Fruit fly (Drosophila melanogaster) whole organism, embryonic: ENCODE measurements around the gene CG8507.

Experiments
- Aef1 ChIP-seq: fragments of 200-800 bp; sonication (Bioruptor generic); IDR thresholded peaks from 3 replicates; pipeline ENCODE4 v1.3.6; 2022; ENCODE audit warnings: missing biosample characterization, missing genetic modification characterization
- CG10321 ChIP-seq: fragments of 200-800 bp; sonication (Bioruptor generic); IDR thresholded peaks from 2 replicates; pipeline ENCODE4 v1.3.6; 2022; ENCODE audit warnings: missing biosample characterization, missing genetic modification characterization
- CG10462 ChIP-seq: fragments of 200-800 bp; sonication (Bioruptor generic); optimal IDR thresholded peaks from 2 replicates; lab custom pipeline; 2016; ENCODE audit warnings: missing biosample characterization, missing genetic modification characterization
- CG6854 ChIP-seq: fragments of 200-800 bp; sonication (Bioruptor generic); optimal IDR thresholded peaks from 3 replicates; lab custom pipeline; 2017; ENCODE audit warnings: missing biosample characterization, mild to moderate bottlenecking, missing genetic modification characterization
- Eip74EF ChIP-seq, 2 experiments: fragments of 200-800 bp in 1 of 2; fragments of >200 bp in 1 of 2; sonication (Bioruptor generic) in 1 of 2; optimal IDR thresholded peaks; 2 replicates each; lab custom pipeline; 2017 to 2019; ENCODE audit warnings: missing biosample characterization in 2 of 2, missing genetic modification characterization in 2 of 2, mild to moderate bottlenecking in 1 of 2, moderate library complexity in 1 of 2
- Oaz ChIP-seq: fragments of 200-800 bp; sonication (Bioruptor generic); IDR thresholded peaks from 2 replicates; pipeline ENCODE4 v1.3.6; 2022; ENCODE audit warnings: missing biosample characterization, missing genetic modification characterization
- ci ChIP-seq: fragments of 200-800 bp; sonication (Bioruptor generic); IDR thresholded peaks from 3 replicates; pipeline ENCODE4 v1.3.6; 2022; ENCODE audit warnings: missing biosample characterization, missing genetic modification characterization
- org-1 ChIP-seq: fragments of 200-800 bp; sonication (Bioruptor generic); optimal IDR thresholded peaks from 2 replicates; lab custom pipeline; 2017; ENCODE audit warnings: missing biosample characterization, missing genetic modification characterization
- ro ChIP-seq: fragments of 200-800 bp; sonication (Bioruptor generic); IDR thresholded peaks from 2 replicates; pipeline ENCODE4 v1.3.6; 2022; ENCODE audit warnings: missing biosample characterization, missing genetic modification characterization
- sens-2 ChIP-seq: fragments of 200-800 bp; sonication (Bioruptor generic); IDR thresholded peaks from 2 replicates; pipeline ENCODE4 v1.3.6; 2022; ENCODE audit warnings: missing biosample characterization, missing genetic modification characterization
- sug ChIP-seq: fragments of 200-800 bp; optimal IDR thresholded peaks from 2 replicates; lab custom pipeline; 2019; ENCODE audit warnings: missing biosample characterization, mild to moderate bottlenecking, missing genetic modification characterization, moderate library complexity
- vvl ChIP-seq: fragments of 200-800 bp; sonication (Bioruptor generic); IDR thresholded peaks from 2 replicates; pipeline ENCODE4 v1.3.6; 2022; ENCODE audit warnings: missing biosample characterization, missing genetic modification characterization

DNA sequence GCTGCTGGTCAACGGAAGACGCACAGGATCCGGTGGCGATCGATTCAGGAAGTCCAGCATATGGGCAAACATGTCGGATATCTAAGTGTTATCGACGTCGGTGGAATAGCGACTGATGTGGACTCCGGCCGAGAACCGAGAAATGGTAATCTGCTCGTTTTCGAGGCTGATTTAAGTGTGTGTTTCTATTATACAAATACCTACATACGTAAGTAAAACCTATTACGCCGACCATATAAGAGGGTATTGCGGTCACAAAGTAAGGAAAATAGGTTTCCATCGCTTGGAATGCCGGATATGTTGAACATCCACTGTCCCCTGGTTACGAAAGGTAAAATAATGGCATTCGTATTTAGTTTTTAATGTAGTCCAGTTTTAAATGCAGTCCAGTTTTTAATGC is 27.0 kb downstream of the CG8507 start, which contains the start of gene CG9459:
- TF ChIP-seq org-1 (GFP tag; lab: Kevin White, UChicago) (no peak), Aef1 (GFP tag; lab: Robert Waterston, UW) (no peak), Oaz (GFP tag; lab: Robert Waterston, UW) (no peak), ro (no peak), sug (tag; lab: Kevin White, UChicago) (no peak), Eip74EF (GFP tag; optimal IDR thresholded peaks at IDR 0.05; lab: Kevin White, UChicago) (no peak), CG10321 (GFP tag; lab: Robert Waterston, UW) (no peak), ci (GFP tag; lab: Robert Waterston, UW) (no peak), vvl (GFP tag; lab: Robert Waterston, UW) (no peak), CG10462 (GFP tag; lab: Kevin White, UChicago) (no peak), sens-2 (GFP tag; lab: Robert Waterston, UW) (no peak), CG6854 (no peak)
